Fruit fly (Drosophila melanogaster): ENCODE data around the gene Chc.

The Chc gene

dm6 chrX:15835393-15835792 lies at the start of gene Chc (continued):
- TF ChIP-seq hkb (optimal IDR thresholded peaks at IDR 0.05) = no peak
- no peak for TF ChIP-seq hkb (GFP tag; IDR thresholded peaks at IDR 0.05)
- peak; percentile 64 for TF ChIP-seq CG9932 (GFP tag; IDR thresholded peaks at IDR 0.05)
- no peak for TF ChIP-seq CG10431 (GFP tag; optimal IDR thresholded peaks at IDR 0.05)
- TF ChIP-seq jigr1 (GFP tag; IDR thresholded peaks at IDR 0.05) = no peak
- no peak for TF ChIP-seq H2.0 (GFP tag; IDR thresholded peaks at IDR 0.05)
- no peak for TF ChIP-seq CG33213 (GFP tag; optimal IDR thresholded peaks at IDR 0.05)
- peak; percentile 96 for TF ChIP-seq knrl (GFP tag; IDR thresholded peaks at IDR 0.05; ENCODE audit: partially characterized antibody)
- TF ChIP-seq da (GFP tag; optimal IDR thresholded peaks at IDR 0.05) = no peak
- TF ChIP-seq CG13287 (GFP tag; IDR thresholded peaks at IDR 0.05; ENCODE audit: partially characterized antibody) = peak; percentile 96
- no peak for TF ChIP-seq bigmax (GFP tag; optimal IDR thresholded peaks at IDR 0.05)
- no peak for TF ChIP-seq CG18764 (GFP tag; optimal IDR thresholded peaks at IDR 0.05)
- no peak for TF ChIP-seq Ada2b (GFP tag; IDR thresholded peaks at IDR 0.05)
- TF ChIP-seq wek (GFP tag; optimal IDR thresholded peaks at IDR 0.05) = no peak
- TF ChIP-seq ewg (GFP tag; optimal IDR thresholded peaks at IDR 0.05) = no peak
- no peak for TF ChIP-seq CG10366 (GFP tag; IDR thresholded peaks at IDR 0.05)
- TF ChIP-seq fd96Cb (tag; optimal IDR thresholded peaks at IDR 0.05) = no peak
- TF ChIP-seq sens-2 (GFP tag; IDR thresholded peaks at IDR 0.05) = no peak
- peak; percentile 99 for TF ChIP-seq amos (GFP tag; IDR thresholded peaks at IDR 0.05; ENCODE audit: partially characterized antibody)
- peak; percentile 67; the same call in 1 of the 3 replicates for TF ChIP-seq CG11560 (tag; IDR thresholded peaks at IDR 0.05)
- no peak for TF ChIP-seq CG3407 (GFP tag; optimal IDR thresholded peaks at IDR 0.05)
- no peak for TF ChIP-seq Ssrp (tag; optimal IDR thresholded peaks at IDR 0.05)
- TF ChIP-seq CG12104 (GFP tag; optimal IDR thresholded peaks at IDR 0.05) = no peak
- no peak for TF ChIP-seq dmrt11E (tag; optimal IDR thresholded peaks at IDR 0.05)
- no peak for TF ChIP-seq abd-A (tag; optimal IDR thresholded peaks at IDR 0.05)
- TF ChIP-seq NK7.1 (GFP tag; optimal IDR thresholded peaks at IDR 0.05) = no peak
- TF ChIP-seq nau (GFP tag; optimal IDR thresholded peaks at IDR 0.05) = no peak
- TF ChIP-seq fu2 (GFP tag; optimal IDR thresholded peaks at IDR 0.05) = no peak
- no peak for TF ChIP-seq CG6765 (GFP tag; optimal IDR thresholded peaks at IDR 0.05)
- peak; percentile 98 for TF ChIP-seq HLH4C (GFP tag; IDR thresholded peaks at IDR 0.05; ENCODE audit: partially characterized antibody)
- TF ChIP-seq pnt (GFP tag; optimal IDR thresholded peaks at IDR 0.05) = no peak
- TF ChIP-seq B-H2 (GFP tag; optimal IDR thresholded peaks at IDR 0.05) = no peak
- no peak for TF ChIP-seq CG4617 (GFP tag; optimal IDR thresholded peaks at IDR 0.05; ENCODE audit: borderline replicate concordance)
- TF ChIP-seq CG1603 (tag; optimal IDR thresholded peaks at IDR 0.05) = peak; percentile 75
- TF ChIP-seq Meics (GFP tag; optimal IDR thresholded peaks at IDR 0.05) = no peak
- TF ChIP-seq E2f1 (GFP tag; IDR thresholded peaks at IDR 0.05) = no peak
- no peak for TF ChIP-seq esg (GFP tag; conservative IDR thresholded peaks at IDR 0.05)
- no peak for TF ChIP-seq CG6689 (GFP tag; IDR thresholded peaks at IDR 0.05)
- no peak for TF ChIP-seq CG14441 (GFP tag; IDR thresholded peaks at IDR 0.05)
- no peak for TF ChIP-seq CG10462 (GFP tag; optimal IDR thresholded peaks at IDR 0.05)
- TF ChIP-seq CG11723 (GFP tag; optimal IDR thresholded peaks at IDR 0.05) = no peak
- peak; percentile 92 for TF ChIP-seq Sry-δ (GFP tag; optimal IDR thresholded peaks at IDR 0.05)
- TF ChIP-seq CG12236 (GFP tag; optimal IDR thresholded peaks at IDR 0.05) = no peak
- no peak for TF ChIP-seq Oaz (GFP tag; IDR thresholded peaks at IDR 0.05)
- TF ChIP-seq btn (GFP tag; optimal IDR thresholded peaks at IDR 0.05) = no peak
- TF ChIP-seq onecut (GFP tag; IDR thresholded peaks at IDR 0.05) = no peak
- TF ChIP-seq lilli (GFP tag; optimal IDR thresholded peaks at IDR 0.05) = no peak
- TF ChIP-seq eyg (GFP tag; optimal IDR thresholded peaks at IDR 0.05) = no peak
- no peak for TF ChIP-seq ara (GFP tag; IDR thresholded peaks at IDR 0.05)
- no peak for TF ChIP-seq dmrt99B (tag; optimal IDR thresholded peaks at IDR 0.05)
- TF ChIP-seq ato (GFP tag; IDR thresholded peaks at IDR 0.05; ENCODE audit: partially characterized antibody) = peak; percentile 96
- no peak for TF ChIP-seq CG32767 (GFP tag; IDR thresholded peaks at IDR 0.05)
- no peak for TF ChIP-seq seq (GFP tag; IDR thresholded peaks at IDR 0.05)

Measured in whole organism, embryonic.